Worm (Caenorhabditis elegans) whole organism, L2 larva: ENCODE data around the gene nhr-153.

Experiments
- ceh-82 ChIP-seq: fragments of 150-350 bp; optimal IDR thresholded peaks from 2 replicates; lab custom pipeline; 2014; ENCODE audit warnings: missing biosample characterization, missing genetic modification characterization
- snpc-4 ChIP-seq: fragments of 150-350 bp; optimal IDR thresholded peaks from 2 replicates; lab custom pipeline; 2014; ENCODE audit warnings: missing biosample characterization, missing genetic modification characterization

- TF ChIP-seq ceh-82 (tag; lab: Kevin White, UChicago) = no peak
- TF ChIP-seq snpc-4 (tag; lab: Kevin White, UChicago) = no peak
These were observed 16.4 kb downstream of the nhr-153 start, which contains the start of gene C13C4.7 for ce11 chrV:12120381-12120780.
